Worm (Caenorhabditis elegans): ENCODE results near the gene gst-4.

DNA sequence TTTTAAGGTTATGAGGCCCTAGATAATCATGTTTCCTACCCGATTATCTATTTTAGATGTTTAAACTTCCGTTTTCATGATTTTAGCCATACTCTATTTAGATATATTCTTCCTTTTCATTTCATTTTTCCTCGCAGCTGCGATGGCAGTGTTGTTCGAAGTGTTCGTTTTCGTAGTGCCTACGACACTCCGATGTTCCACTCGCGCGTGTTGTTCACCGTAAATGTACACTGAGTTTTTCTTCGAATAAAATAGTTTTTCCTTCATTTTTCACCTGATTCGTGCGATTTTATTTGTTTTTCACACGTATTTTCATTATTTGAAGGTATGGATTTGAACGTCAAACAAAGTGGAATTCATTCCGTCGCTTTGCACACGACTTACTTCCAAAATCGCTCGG, 45.1 kb upstream of the gst-4 start, which contains the start of gene dis-3:
- TF ChIP-seq T22C8.4 (GFP tag; IDR thresholded peaks at IDR 0.05) (no peak), flt-1 (GFP tag; IDR thresholded peaks at IDR 0.05) (no peak)

Measured in whole organism, midembryonic.